Fruit fly (Drosophila melanogaster): ENCODE results near the gene vrs.

DNA sequence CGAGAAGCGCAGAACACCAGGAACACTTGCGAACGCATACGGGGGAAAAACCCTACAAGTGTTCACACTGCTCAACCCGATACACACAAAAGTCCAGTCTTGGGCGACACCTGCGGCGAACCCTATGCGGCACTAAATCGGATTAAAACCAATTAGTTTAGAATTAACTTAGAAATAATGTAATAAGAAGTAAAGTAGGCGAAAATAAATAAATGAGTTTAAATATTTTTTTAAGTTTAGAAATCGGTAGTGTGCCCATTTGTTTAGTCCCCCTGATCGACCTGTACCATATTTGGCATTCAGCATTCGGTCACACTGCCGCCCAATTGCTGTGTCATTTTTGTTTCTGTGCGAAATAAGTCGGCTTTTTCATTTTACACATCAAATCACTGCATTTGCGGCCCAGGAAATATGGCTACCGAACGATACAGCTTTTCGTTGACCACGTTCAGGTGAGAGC, 16.4 kb upstream of the vrs start, which contains the start of gene Prosalpha2:
- TF ChIP-seq Crg-1 (GFP tag; optimal IDR thresholded peaks at IDR 0.05) (no peak), CG11617 (GFP tag; optimal IDR thresholded peaks at IDR 0.05) (no peak), Clk (GFP tag; optimal IDR thresholded peaks at IDR 0.05) (no peak), bab1 (GFP tag; optimal IDR thresholded peaks at IDR 0.05) (no peak), toe (GFP tag; optimal IDR thresholded peaks at IDR 0.05) (no peak), Hr96 (GFP tag; optimal IDR thresholded peaks at IDR 0.05) (no peak)
